Fruit fly (Drosophila melanogaster) whole organism, embryonic: ENCODE measurements around the gene Ada1-1.
"Not testable (repeated sequence)": the region's sequence is repeated elsewhere in the genome, so short reads cannot be mapped to it uniquely, and the experiment has no call there.

ENCODE experiments used
- CG10321 ChIP-seq: fragments of 200-800 bp; sonication (Bioruptor generic); IDR thresholded peaks from 2 replicates; pipeline ENCODE4 v1.3.6; 2022; ENCODE audit warnings: missing biosample characterization, missing genetic modification characterization
- CG10979 ChIP-seq: fragments of 200-800 bp; sonication (Bioruptor generic); optimal IDR thresholded peaks from 2 replicates; lab custom pipeline; 2018; ENCODE audit warnings: missing biosample characterization, mild to moderate bottlenecking, missing genetic modification characterization, moderate library complexity
- CG15696 ChIP-seq: fragments of 200-800 bp; sonication (Bioruptor generic); optimal IDR thresholded peaks from 2 replicates; lab custom pipeline; 2019; ENCODE audit warnings: missing biosample characterization, mild to moderate bottlenecking, missing genetic modification characterization, moderate library complexity
- Oaz ChIP-seq: fragments of 200-800 bp; sonication (Bioruptor generic); IDR thresholded peaks from 2 replicates; pipeline ENCODE4 v1.3.6; 2022; ENCODE audit warnings: missing biosample characterization, missing genetic modification characterization
- corto ChIP-seq: fragments of 200-800 bp; sonication (Bioruptor generic); optimal IDR thresholded peaks from 2 replicates; lab custom pipeline; 2016; ENCODE audit warnings: missing biosample characterization, mild to moderate bottlenecking, missing genetic modification characterization, moderate library complexity
- cwo ChIP-seq: fragments of 200-800 bp; sonication (Bioruptor generic); optimal IDR thresholded peaks from 3 replicates; lab custom pipeline; 2017; ENCODE audit warnings: missing biosample characterization, missing genetic modification characterization, mild to moderate bottlenecking, moderate library complexity, missing genetic modification reagents
- kah ChIP-seq: fragments of 200-800 bp; sonication (Bioruptor generic); optimal IDR thresholded peaks from 2 replicates; lab custom pipeline; 2018; ENCODE audit warnings: missing biosample characterization, mild to moderate bottlenecking, missing genetic modification characterization

DNA sequence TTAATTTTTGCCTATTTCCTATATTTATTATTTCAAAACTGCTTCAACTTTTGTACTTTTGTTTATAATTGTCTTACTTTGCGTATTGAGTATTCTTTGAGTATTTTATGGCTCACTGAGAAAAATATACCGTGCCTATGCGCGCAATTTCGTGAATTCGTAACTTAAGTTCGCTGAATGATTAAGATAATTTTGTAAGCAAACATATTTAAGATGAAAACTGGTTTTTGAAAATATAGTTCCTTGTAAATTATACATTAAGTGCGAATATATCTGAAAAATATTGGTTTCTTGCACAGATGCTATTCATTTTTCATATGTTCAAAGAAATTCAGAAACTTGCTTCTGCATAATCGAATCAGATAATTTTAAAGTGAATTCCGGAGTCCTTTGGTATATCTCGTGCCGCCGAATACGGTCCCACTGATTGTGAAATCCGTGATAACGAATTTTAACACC is 1.2 kb upstream of the Ada1-1 start, which contains the start of the genes CG18789 and Qtzl:
- not testable (repeated sequence) for TF ChIP-seq CG15696 (tag; lab: Kevin White, UChicago); CG10979; cwo (GFP tag; lab: Kevin White, UChicago); kah (GFP tag; lab: Kevin White, UChicago); corto; CG10321; Oaz (GFP tag; lab: Robert Waterston, UW)
